Worm (Caenorhabditis elegans): ENCODE results near the gene T28A11.20.

- TF ChIP-seq tab-1 (GFP tag; IDR thresholded peaks at IDR 0.05) (no peak), flt-1 (GFP tag; IDR thresholded peaks at IDR 0.05) (no peak), ref-1 (GFP tag; conservative IDR thresholded peaks at IDR 0.05) (no peak), ztf-23 (GFP tag; IDR thresholded peaks at IDR 0.05) (no peak), ztf-29 (GFP tag; IDR thresholded peaks at IDR 0.05) (no peak), T22C8.4 (GFP tag; IDR thresholded peaks at IDR 0.05) (no peak), med-1 (GFP tag; optimal IDR thresholded peaks at IDR 0.05; ENCODE audit: insufficient read depth) (no peak), klf-2 (GFP tag; conservative IDR thresholded peaks at IDR 0.05) (no peak)
These were observed 31.9 kb downstream of the T28A11.20 start, which contains the start of gene srj-11 for ce11 chrV:3241175-3241574.
